Fruit fly (Drosophila melanogaster): ENCODE results near the gene CG5070.
A peak's percentile ranks its signal among the peaks of the same experiment; 100 is the strongest.

CG5070 gene

dm6 chrX:17218232-17218951 is 15.5 kb downstream of the CG5070 start, which contains the start of gene CG12998:
TSS of gene CG12998 (plus strand) at chrX:17218667.
- TF ChIP-seq CG8119 (GFP tag; IDR thresholded peaks at IDR 0.05) = peak; percentile 40; the same call in 2 of the 3 replicates
- no peak for TF ChIP-seq Lpt (GFP tag; optimal IDR thresholded peaks at IDR 0.05)
- TF ChIP-seq CG6792 (GFP tag; optimal IDR thresholded peaks at IDR 0.05) = peak; percentile 11
- no peak for TF ChIP-seq spab (GFP tag; optimal IDR thresholded peaks at IDR 0.05)
- no peak for TF ChIP-seq CG11294 (GFP tag; IDR thresholded peaks at IDR 0.05)
- TF ChIP-seq ss (GFP tag; optimal IDR thresholded peaks at IDR 0.05) = peak in 1 of 2 experiments; percentile 64
- no peak for TF ChIP-seq CG8319 (GFP tag; optimal IDR thresholded peaks at IDR 0.05)
- TF ChIP-seq fd85E (GFP tag; optimal IDR thresholded peaks at IDR 0.05) = no peak
- TF ChIP-seq CG4318 (GFP tag; optimal IDR thresholded peaks at IDR 0.05) = no peak
- TF ChIP-seq Eip78C (GFP tag) = peak; percentile 84
- no peak for TF ChIP-seq CG3032 (tag; optimal IDR thresholded peaks at IDR 0.05)
- no peak for TF ChIP-seq Smox (GFP tag; optimal IDR thresholded peaks at IDR 0.05)
- TF ChIP-seq CG7368 (GFP tag; optimal IDR thresholded peaks at IDR 0.05) = no peak
- no peak for TF ChIP-seq Blimp-1 (GFP tag; optimal IDR thresholded peaks at IDR 0.05)
- peak; percentile 25 for TF ChIP-seq CG6808 (GFP tag; optimal IDR thresholded peaks at IDR 0.05)
- TF ChIP-seq CG6276 (GFP tag; optimal IDR thresholded peaks at IDR 0.05) = peak; percentile 3
- TF ChIP-seq Ets96B (tag; optimal IDR thresholded peaks at IDR 0.05) = peak; percentile 34
- peak; percentile 64 for TF ChIP-seq CG6163 (GFP tag; IDR thresholded peaks at IDR 0.05)
- no peak for TF ChIP-seq vri (GFP tag; optimal IDR thresholded peaks at IDR 0.05)
- no peak for TF ChIP-seq lz (GFP tag; optimal IDR thresholded peaks at IDR 0.05)
- no peak for TF ChIP-seq CG31627 (GFP tag; optimal IDR thresholded peaks at IDR 0.05)
- no peak for TF ChIP-seq Hr39 (GFP tag; optimal IDR thresholded peaks at IDR 0.05)
- peak; percentile 17 for TF ChIP-seq fd59A (GFP tag; optimal IDR thresholded peaks at IDR 0.05)
- TF ChIP-seq CG11902 (GFP tag; optimal IDR thresholded peaks at IDR 0.05) = no peak
- no peak for TF ChIP-seq salr (GFP tag; optimal IDR thresholded peaks at IDR 0.05)
- TF ChIP-seq topi (GFP tag; optimal IDR thresholded peaks at IDR 0.05) = no peak
- TF ChIP-seq CG1621 (tag; optimal IDR thresholded peaks at IDR 0.05) = peak; percentile 15
- TF ChIP-seq CG15336 (GFP tag; IDR thresholded peaks at IDR 0.05) = peak; percentile 54
- peak; percentile 50 for TF ChIP-seq Gug (GFP tag; IDR thresholded peaks at IDR 0.05)
- TF ChIP-seq CG16779 (tag; optimal IDR thresholded peaks at IDR 0.05) = no peak
- no peak for TF ChIP-seq CG34406 (GFP tag; optimal IDR thresholded peaks at IDR 0.05)
- TF ChIP-seq CG10669 (GFP tag; optimal IDR thresholded peaks at IDR 0.05) = peak; percentile 45
- no peak for TF ChIP-seq Sox15 (GFP tag; optimal IDR thresholded peaks at IDR 0.05)
- peak; percentile 46; the same call in 1 of the 3 replicates for TF ChIP-seq eg (GFP tag; IDR thresholded peaks at IDR 0.05)
- TF ChIP-seq Sox14 (GFP tag; optimal IDR thresholded peaks at IDR 0.05) = no peak
- TF ChIP-seq Sox102F (GFP tag; optimal IDR thresholded peaks at IDR 0.05) = no peak
- peak; percentile 53 for TF ChIP-seq CG32006 (GFP tag; optimal IDR thresholded peaks at IDR 0.05)
- peak; percentile 38 for TF ChIP-seq OdsH (GFP tag; optimal IDR thresholded peaks at IDR 0.05)
- peak; percentile 8 for TF ChIP-seq CG11762 (GFP tag; optimal IDR thresholded peaks at IDR 0.05; ENCODE audit: insufficient read depth)
- no peak for TF ChIP-seq cyc (GFP tag; optimal IDR thresholded peaks at IDR 0.05)
- TF ChIP-seq esn (GFP tag; optimal IDR thresholded peaks at IDR 0.05) = no peak
- no peak for TF ChIP-seq Ets21C (GFP tag; optimal IDR thresholded peaks at IDR 0.05)
- TF ChIP-seq Eip75B (GFP tag; optimal IDR thresholded peaks at IDR 0.05) = no peak
- TF ChIP-seq CG3919 (GFP tag; optimal IDR thresholded peaks at IDR 0.05) = peak; percentile 45
- TF ChIP-seq Eip93F (GFP tag; optimal IDR thresholded peaks at IDR 0.05) = no peak
- TF ChIP-seq Hr38 (GFP tag; optimal IDR thresholded peaks at IDR 0.05) = no peak
- no peak for TF ChIP-seq dac (GFP tag; optimal IDR thresholded peaks at IDR 0.05)
- peak; percentile 49 for TF ChIP-seq pdm3 (GFP tag; optimal IDR thresholded peaks at IDR 0.05)
- TF ChIP-seq Met (GFP tag; optimal IDR thresholded peaks at IDR 0.05) = no peak
- TF ChIP-seq CG6854 (GFP tag; optimal IDR thresholded peaks at IDR 0.05) = no peak
- TF ChIP-seq svp (GFP tag) = no peak
